Fruit fly (Drosophila melanogaster) whole organism, wandering third instar larva: ENCODE data around the gene Rdh.
A peak's percentile ranks its signal among the peaks of the same experiment; 100 is the strongest.

Experiments used
- Abd-B ChIP-seq: fragments of >200 bp; optimal IDR thresholded peaks from 2 replicates; lab custom pipeline; 2017; ENCODE audit warnings: missing biosample characterization, missing genetic modification characterization
- CG32264 ChIP-seq: fragments of 200-800 bp; sonication (Bioruptor generic); optimal IDR thresholded peaks from 2 replicates; lab custom pipeline; 2016; ENCODE audit warnings: missing biosample characterization, missing genetic modification characterization
- CG9705 ChIP-seq: fragments of 200-800 bp; sonication (Bioruptor generic); optimal IDR thresholded peaks from 2 replicates; lab custom pipeline; 2018; ENCODE audit warnings: missing biosample characterization, mild to moderate bottlenecking, missing genetic modification characterization
- CrebA ChIP-seq: fragments of 200-800 bp; sonication (Bioruptor generic); optimal IDR thresholded peaks from 2 replicates; lab custom pipeline; 2016; ENCODE audit warnings: missing biosample characterization, mild to moderate bottlenecking, missing genetic modification characterization, borderline replicate concordance
- Dfd ChIP-seq: fragments of >200 bp; optimal IDR thresholded peaks from 2 replicates; lab custom pipeline; 2017; ENCODE audit warnings: missing biosample characterization, missing genetic modification characterization
- Hr83 ChIP-seq: fragments of 200-300 bp; sonication (Bioruptor generic); optimal IDR thresholded peaks from 2 replicates; lab custom pipeline; 2016; ENCODE audit warnings: missing biosample characterization, mild to moderate bottlenecking, missing genetic modification characterization, moderate library complexity; ENCODE audit not compliant: poor library complexity, severe bottlenecking
- Sp1 ChIP-seq: fragments of 200-800 bp; sonication (Bioruptor generic); optimal IDR thresholded peaks from 3 replicates; lab custom pipeline; 2019; ENCODE audit warnings: missing biosample characterization, mild to moderate bottlenecking, missing genetic modification characterization, moderate library complexity
- br ChIP-seq: fragments of 200-800 bp; sonication (Bioruptor generic); optimal IDR thresholded peaks from 2 replicates; lab custom pipeline; 2016; ENCODE audit warnings: missing biosample characterization, missing genetic modification characterization
- dsf ChIP-seq: sonication (Bioruptor generic); optimal IDR thresholded peaks from 2 replicates; lab custom pipeline; 2016; ENCODE audit warnings: missing biosample characterization, missing genetic modification characterization, borderline replicate concordance
- ey ChIP-seq: fragments of 200-800 bp; sonication (Bioruptor generic); optimal IDR thresholded peaks from 2 replicates; lab custom pipeline; 2016; ENCODE audit warnings: missing biosample characterization, missing genetic modification characterization
- fru ChIP-seq: fragments of 200-800 bp; sonication (Bioruptor generic); optimal IDR thresholded peaks from 3 replicates; lab custom pipeline; 2016; ENCODE audit warnings: missing biosample characterization, mild to moderate bottlenecking, missing genetic modification characterization
- lola ChIP-seq: fragments of >200 bp; optimal IDR thresholded peaks from 2 replicates; lab custom pipeline; 2017; ENCODE audit warnings: missing biosample characterization, missing genetic modification characterization
- psq ChIP-seq: fragments of 200-800 bp; sonication (Bioruptor generic); optimal IDR thresholded peaks from 3 replicates; lab custom pipeline; 2017; ENCODE audit warnings: missing biosample characterization, mild to moderate bottlenecking, missing genetic modification characterization, moderate library complexity
- usp ChIP-seq: fragments of >200 bp; optimal IDR thresholded peaks from 2 replicates; lab custom pipeline; 2017; ENCODE audit warnings: missing biosample characterization, missing genetic modification characterization

DNA sequence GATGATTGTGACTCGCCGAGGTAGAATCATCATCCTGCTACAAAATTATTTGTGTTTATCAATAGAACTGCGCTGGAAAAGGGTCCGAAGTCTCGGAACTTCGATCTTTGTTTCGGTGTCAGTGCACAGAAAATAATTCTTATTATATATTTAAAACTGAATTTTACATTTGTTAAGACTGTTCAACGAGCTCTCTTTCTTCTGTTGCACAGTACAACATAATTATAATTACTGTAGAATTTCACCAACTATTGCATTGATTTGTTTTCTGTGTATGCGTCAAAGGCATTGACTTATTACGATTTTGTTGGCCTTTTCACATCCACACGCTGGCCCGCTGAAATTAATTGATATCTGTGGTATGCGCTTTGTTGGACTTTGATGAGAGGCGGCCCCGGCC, 38.2 kb downstream of the Rdh start:
- TF ChIP-seq Sp1 (no peak), Abd-B (GFP tag; lab: Kevin White, UChicago) (no peak), psq (GFP tag; lab: Kevin White, UChicago) (no peak), ey (GFP tag; lab: Kevin White, UChicago) (no peak), dsf (GFP tag; lab: Kevin White, UChicago) (no peak), CG9705 (GFP tag; lab: Kevin White, UChicago) (no peak), CrebA (GFP tag; lab: Kevin White, UChicago) (no peak), usp (GFP tag; lab: Kevin White, UChicago) (no peak), fru (GFP tag; lab: Kevin White, UChicago) (peak; percentile 28), lola (no peak), br (GFP tag; lab: Kevin White, UChicago) (no peak), Hr83 (no peak), Dfd (no peak), CG32264 (GFP tag; lab: Kevin White, UChicago) (no peak)
